Worm (Caenorhabditis elegans) whole organism, late embryonic: ENCODE measurements around the gene sipa-1.
A peak's percentile ranks its signal among the peaks of the same experiment; 100 is the strongest.

Experiments used
- C38D4.7 ChIP-seq: fragments of 200-800 bp; sonication (Bioruptor generic); optimal IDR thresholded peaks from 2 replicates; lab custom pipeline; 2018; ENCODE audit warnings: mild to moderate bottlenecking, missing genetic modification characterization, moderate library complexity, missing compliant biosample characterization
- K02D7.2 ChIP-seq: sonication (generic microtip); optimal IDR thresholded peaks from 2 replicates; lab custom pipeline; 2017; ENCODE audit warnings: mild to moderate bottlenecking, missing genetic modification characterization, missing compliant biosample characterization
- K09A11.1 ChIP-seq: sonication (generic microtip); optimal IDR thresholded peaks from 2 replicates; lab custom pipeline; 2017; ENCODE audit warnings: antibody characterized with exemption, mild to moderate bottlenecking, missing genetic modification characterization, missing compliant biosample characterization; ENCODE audit not compliant: insufficient read depth
- ahr-1 ChIP-seq: sonication (generic microtip); optimal IDR thresholded peaks from 2 replicates; lab custom pipeline; 2016; ENCODE audit warnings: missing genetic modification characterization, missing compliant biosample characterization
- ama-1 ChIP-seq: fragments of 150-350 bp; optimal IDR thresholded peaks from 2 replicates; lab custom pipeline; 2014
- ceh-19 ChIP-seq: fragments of 200-800 bp; sonication (Bioruptor generic); optimal IDR thresholded peaks from 2 replicates; lab custom pipeline; 2018; ENCODE audit warnings: mild to moderate bottlenecking, missing genetic modification characterization, missing compliant biosample characterization
- ceh-30 ChIP-seq: fragments of 150-350 bp; optimal IDR thresholded peaks from 2 replicates; lab custom pipeline; 2014; ENCODE audit warnings: missing biosample characterization, missing genetic modification characterization
- ceh-34 ChIP-seq: sonication (generic microtip); optimal IDR thresholded peaks from 2 replicates; lab custom pipeline; 2016; ENCODE audit warnings: mild to moderate bottlenecking, missing genetic modification characterization, missing compliant biosample characterization
- ceh-45 ChIP-seq: fragments of 200-800 bp; sonication (Bioruptor generic); IDR thresholded peaks from 2 replicates; pipeline ENCODE4 v1.3.6; 2022; ENCODE audit warnings: missing genetic modification reagents, missing genetic modification characterization, missing compliant biosample characterization
- ceh-48 ChIP-seq: sonication (generic microtip); optimal IDR thresholded peaks from 2 replicates; lab custom pipeline; 2016; ENCODE audit warnings: missing genetic modification characterization, inconsistent platforms, missing compliant biosample characterization
- ceh-6 ChIP-seq: fragments of 200-800 bp; sonication (Bioruptor generic); optimal IDR thresholded peaks from 2 replicates; lab custom pipeline; 2018; ENCODE audit warnings: mild to moderate bottlenecking, missing genetic modification characterization, missing compliant biosample characterization
- eyg-1 ChIP-seq: sonication (generic microtip); optimal IDR thresholded peaks from 2 replicates; lab custom pipeline; 2016; ENCODE audit warnings: missing genotype, missing genetic modification characterization, missing compliant biosample characterization
- fkh-10 ChIP-seq: fragments of 150-350 bp; optimal IDR thresholded peaks from 2 replicates; lab custom pipeline; 2014; ENCODE audit warnings: missing biosample characterization, missing genetic modification reagents, missing genetic modification characterization
- fkh-6 ChIP-seq: sonication (generic microtip); optimal IDR thresholded peaks from 2 replicates; lab custom pipeline; 2016; ENCODE audit warnings: missing genetic modification characterization, missing compliant biosample characterization
- gmeb-2 ChIP-seq: sonication (generic microtip); optimal IDR thresholded peaks from 2 replicates; lab custom pipeline; 2016; ENCODE audit warnings: missing genetic modification characterization, inconsistent platforms, missing compliant biosample characterization
- hlh-30 ChIP-seq: sonication (generic microtip); optimal IDR thresholded peaks from 2 replicates; lab custom pipeline; 2017; ENCODE audit warnings: antibody characterized with exemption, missing genetic modification characterization, missing compliant biosample characterization; ENCODE audit not compliant: insufficient read depth
- hlh-6 ChIP-seq: sonication (generic microtip); optimal IDR thresholded peaks from 2 replicates; lab custom pipeline; 2016; ENCODE audit warnings: missing genotype, missing genetic modification characterization, missing compliant biosample characterization
- lin-11 ChIP-seq: fragments of 200-800 bp; sonication (Bioruptor generic); optimal IDR thresholded peaks from 2 replicates; lab custom pipeline; 2018; ENCODE audit warnings: mild to moderate bottlenecking, missing genetic modification characterization, missing compliant biosample characterization
- nhr-232 ChIP-seq: sonication (generic microtip); optimal IDR thresholded peaks from 2 replicates; lab custom pipeline; 2016; ENCODE audit warnings: missing genetic modification characterization, missing compliant biosample characterization
- pha-2 ChIP-seq: sonication (generic microtip); optimal IDR thresholded peaks from 2 replicates; lab custom pipeline; 2017; ENCODE audit warnings: mild to moderate bottlenecking, missing genetic modification characterization, missing compliant biosample characterization
- pha-4 ChIP-seq: fragments of 150-350 bp; optimal IDR thresholded peaks from 2 replicates; lab custom pipeline; 2018; ENCODE audit warnings: missing biosample characterization, missing genetic modification reagents, missing genetic modification characterization
- pqm-1 ChIP-seq: sonication (generic microtip); optimal IDR thresholded peaks from 2 replicates; lab custom pipeline; 2016; ENCODE audit warnings: missing genetic modification characterization, missing compliant biosample characterization
- ref-2 ChIP-seq: sonication (generic microtip); optimal IDR thresholded peaks from 2 replicates; lab custom pipeline; 2016; ENCODE audit warnings: missing genetic modification characterization, missing compliant biosample characterization
- rnt-1 ChIP-seq: sonication (generic microtip); optimal IDR thresholded peaks from 2 replicates; lab custom pipeline; 2016; ENCODE audit warnings: missing genetic modification characterization, missing compliant biosample characterization
- sox-4 ChIP-seq: sonication (generic microtip); optimal IDR thresholded peaks from 2 replicates; lab custom pipeline; 2017; ENCODE audit warnings: mild to moderate bottlenecking, missing genetic modification characterization, inconsistent platforms, missing compliant biosample characterization
- unc-3 ChIP-seq, 2 experiments: fragments of 200-800 bp in 1 of 2; sonication (Bioruptor generic) in 1 of 2; sonication (generic microtip) in 1 of 2; conservative IDR thresholded peaks in 1 of 2; optimal IDR thresholded peaks in 1 of 2; 2 replicates each; pipeline versions ENCODE4 v1.3.6 to Lab custom; 2016 to 2022; ENCODE audit warnings: missing compliant biosample characterization in 2 of 2, missing genetic modification characterization in 2 of 2, missing genetic modification reagents in 1 of 2
- unc-42 ChIP-seq: sonication (generic microtip); optimal IDR thresholded peaks from 2 replicates; lab custom pipeline; 2016; ENCODE audit warnings: missing genotype, missing genetic modification characterization, missing compliant biosample characterization
- unc-86 ChIP-seq: sonication (generic microtip); optimal IDR thresholded peaks from 2 replicates; lab custom pipeline; 2016; ENCODE audit warnings: missing genetic modification characterization, missing compliant biosample characterization
- zip-5 ChIP-seq: sonication (generic microtip); optimal IDR thresholded peaks from 2 replicates; lab custom pipeline; 2016; ENCODE audit warnings: missing genetic modification characterization, missing compliant biosample characterization
- ztf-16 ChIP-seq: sonication (generic microtip); optimal IDR thresholded peaks from 2 replicates; lab custom pipeline; 2017; ENCODE audit warnings: missing genetic modification characterization, missing compliant biosample characterization

sipa-1 gene

DNA sequence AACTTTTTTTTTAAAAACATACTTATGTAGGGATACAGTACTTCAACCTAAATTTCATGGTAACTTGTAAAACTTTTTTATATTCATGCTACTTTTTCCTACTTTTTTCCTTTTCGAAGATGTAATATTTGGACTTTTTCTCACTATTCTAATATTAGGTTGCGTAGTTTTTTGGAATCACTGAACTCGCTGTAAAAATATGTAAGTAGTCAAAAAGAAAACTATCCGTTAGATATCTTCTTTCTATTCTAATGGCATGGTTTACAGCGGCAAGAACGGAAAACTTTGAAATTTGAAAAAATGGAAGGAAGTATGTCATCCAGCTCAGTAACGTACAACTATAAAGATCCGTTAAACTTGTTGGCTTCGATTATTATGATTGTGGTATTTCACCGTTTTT is 47.7 kb downstream of the sipa-1 start, which contains the start of gene srx-82:
Gene srx-82 (plus strand): TSS at position 301 of the 400 bp plus-strand sequence.
- TF ChIP-seq fkh-6 (tag; lab: Kevin White, UChicago) (no peak), lin-11 (no peak), hlh-30 (tag; lab: Kevin White, UChicago) (no peak), unc-86 (tag; lab: Kevin White, UChicago) (no peak), gmeb-2 (tag; lab: Kevin White, UChicago) (no peak), ceh-30 (tag; lab: Kevin White, UChicago) (no peak), rnt-1 (tag; lab: Kevin White, UChicago) (no peak)

DNA sequence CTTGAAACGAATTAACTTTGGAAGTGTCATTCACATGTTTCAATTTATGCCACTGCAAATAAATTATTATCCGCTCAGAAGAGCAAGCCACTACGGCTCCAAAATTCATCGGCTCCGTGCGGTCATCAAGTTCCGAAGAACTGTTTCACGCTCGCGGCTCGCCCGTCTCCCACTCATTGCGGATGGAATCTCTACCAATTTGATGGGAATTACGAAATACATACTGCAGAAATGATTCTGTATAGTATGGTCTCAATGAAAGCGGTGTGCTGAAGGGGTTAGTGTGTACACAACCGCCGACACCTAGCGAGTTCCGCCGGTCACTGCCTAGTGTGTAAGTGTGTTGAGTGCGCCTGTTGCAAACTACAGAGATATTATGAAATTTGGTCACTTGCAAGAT is 52.0 kb downstream of the sipa-1 start:
- TF ChIP-seq zip-5 (no peak), hlh-6 (no peak), ceh-48 (tag; lab: Kevin White, UChicago) (no peak), ama-1 (lab: Kevin White, UChicago) (peak; percentile 1), rnt-1 (tag; lab: Kevin White, UChicago) (no peak), pha-4 (no peak)

DNA sequence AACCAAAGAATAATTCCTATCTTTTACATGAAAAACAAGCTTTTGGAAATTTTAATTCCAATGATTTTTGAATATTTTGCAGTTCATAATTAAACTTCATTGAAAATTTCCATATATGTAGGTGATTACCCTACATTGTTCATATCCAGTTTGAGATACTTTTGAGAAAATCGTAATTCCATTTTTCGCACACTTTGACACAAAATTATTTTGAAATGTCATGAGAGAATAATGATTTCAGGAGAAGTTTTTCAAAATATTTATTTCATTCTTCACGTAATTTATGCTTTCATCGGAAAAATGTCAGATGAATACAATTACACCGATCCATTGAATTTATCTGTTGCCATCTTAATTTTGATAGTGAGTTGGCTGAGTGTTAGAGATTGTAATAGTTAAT is 53.9 kb downstream of the sipa-1 start, which contains the start of gene srx-88:
Gene srx-88 (plus strand): TSS at position 301 of the 400 bp plus-strand sequence.
- TF ChIP-seq ahr-1 (tag; lab: Kevin White, UChicago) = no peak
- no peak for TF ChIP-seq ceh-34 (tag; lab: Kevin White, UChicago)
- no peak for TF ChIP-seq ceh-6 (GFP tag; lab: Kevin White, UChicago)
- no peak for TF ChIP-seq K02D7.2 (tag; lab: Kevin White, UChicago)
- no peak for TF ChIP-seq ceh-19 (GFP tag; lab: Kevin White, UChicago)
- TF ChIP-seq ceh-45 (GFP tag; lab: Robert Waterston, UW) = no peak
- TF ChIP-seq fkh-10 = no peak
- no peak for TF ChIP-seq pha-2
- no peak for TF ChIP-seq sox-4 (tag; lab: Kevin White, UChicago)
- no peak for TF ChIP-seq ref-2 (tag; lab: Kevin White, UChicago)
- no peak for TF ChIP-seq unc-42 (tag; lab: Kevin White, UChicago)
- no peak for TF ChIP-seq nhr-232 (tag; lab: Kevin White, UChicago)
- TF ChIP-seq K09A11.1 (tag; lab: Kevin White, UChicago) = no peak
- no peak for TF ChIP-seq ztf-16 (tag; lab: Kevin White, UChicago)
- no peak for TF ChIP-seq unc-3 (GFP tag; conservative IDR thresholded peaks at IDR 0.05; lab: Robert Waterston, UW)
- TF ChIP-seq unc-3 (tag; optimal IDR thresholded peaks at IDR 0.05; lab: Kevin White, UChicago) = no peak
- no peak for TF ChIP-seq ceh-30 (tag; lab: Kevin White, UChicago)
- no peak for TF ChIP-seq pqm-1
- no peak for TF ChIP-seq C38D4.7
- TF ChIP-seq eyg-1 (tag; lab: Kevin White, UChicago) = no peak
- TF ChIP-seq ama-1 (lab: Kevin White, UChicago) = no peak
